Fruit fly (Drosophila melanogaster) whole organism: ENCODE results near the gene CG43407.

ENCODE experiments used
- CG8478 ChIP-seq: fragments of >200 bp; optimal IDR thresholded peaks from 2 replicates; lab custom pipeline; 2018; ENCODE audit warnings: inconsistent platforms
- Dll ChIP-seq: fragments of >200 bp; optimal IDR thresholded peaks from 2 replicates; lab custom pipeline; 2017
- EcR ChIP-seq, 2 experiments: fragments of >200 bp; optimal IDR thresholded peaks; 2 replicates each; lab custom pipeline; 2017; ENCODE audit warnings: missing biosample characterization in 2 of 2, missing genetic modification characterization in 2 of 2, missing genetic modification reagents in 2 of 2
- pan ChIP-seq: fragments of >200 bp; optimal IDR thresholded peaks from 2 replicates; lab custom pipeline; 2017
- psq ChIP-seq: fragments of >200 bp; optimal IDR thresholded peaks from 2 replicates; lab custom pipeline; 2017
- usp ChIP-seq: fragments of >200 bp; optimal IDR thresholded peaks from 2 replicates; lab custom pipeline; 2017; ENCODE audit warnings: missing biosample characterization, missing genetic modification characterization, mixed read lengths

Gene CG43407

dm6 chr3L:19048257-19048656, 4.9 kb downstream of the CG43407 start:
- no peak for TF ChIP-seq pan (lab: Kevin White, UChicago)
- no peak for TF ChIP-seq usp (GFP tag; lab: Kevin White, UChicago)
- no peak for TF ChIP-seq psq (lab: Kevin White, UChicago)
- TF ChIP-seq Dll: no peak
- no peak for TF ChIP-seq CG8478 (lab: Kevin White, UChicago)
- no peak for TF ChIP-seq EcR (GFP tag; optimal IDR thresholded peaks at IDR 0.05; lab: Kevin White, UChicago)

DNA sequence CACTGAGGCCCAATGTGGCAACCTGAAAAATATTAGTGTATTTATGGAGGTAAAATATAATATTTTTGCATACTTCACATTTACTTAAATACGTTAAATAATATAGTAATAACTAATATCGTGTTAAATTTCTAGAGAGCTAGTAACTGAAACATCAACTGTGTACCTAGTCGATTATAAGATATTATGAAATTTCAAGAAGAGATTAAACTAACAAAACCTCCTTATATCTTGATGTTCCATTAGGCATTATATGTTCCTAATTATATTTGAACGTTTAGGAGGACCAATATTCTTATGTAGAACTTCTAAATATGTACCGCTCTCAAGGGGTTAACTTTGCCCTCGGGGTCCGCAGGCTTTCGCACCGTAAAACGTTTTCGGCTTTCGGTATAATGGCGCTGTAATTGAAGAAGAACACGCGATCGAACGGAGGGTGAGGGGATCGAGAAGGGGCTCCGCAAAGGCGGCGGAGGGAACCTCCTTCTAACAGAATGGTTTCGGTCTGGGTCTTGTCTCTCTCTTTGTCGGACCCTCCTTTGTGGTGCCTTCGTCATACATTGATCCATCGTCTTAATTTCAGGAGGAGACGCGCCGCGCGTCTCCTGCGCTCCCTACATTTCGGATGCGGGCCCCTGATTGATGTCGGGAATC, 6.7 kb downstream of the CG43407 start:
- no peak for TF ChIP-seq pan (lab: Kevin White, UChicago)
- TF ChIP-seq usp (GFP tag; lab: Kevin White, UChicago): no peak
- peak; percentile 78 for TF ChIP-seq Dll

- TF ChIP-seq pan (lab: Kevin White, UChicago) (peak; percentile 70), CG8478 (lab: Kevin White, UChicago) (no peak), Dll (no peak), EcR (GFP tag; optimal IDR thresholded peaks at IDR 0.05; lab: Kevin White, UChicago) (no peak), usp (GFP tag; lab: Kevin White, UChicago) (no peak), psq (lab: Kevin White, UChicago) (no peak)
Measured at dm6 chr3L:19045299-19046025, 7.7 kb downstream of the CG43407 start, which contains the start of gene nkd. TSS of gene nkd (minus strand) at chr3L:19045449.

- TF ChIP-seq Dll (no peak), psq (lab: Kevin White, UChicago) (no peak), EcR (GFP tag; optimal IDR thresholded peaks at IDR 0.05; lab: Kevin White, UChicago) (no peak), CG8478 (lab: Kevin White, UChicago) (no peak), pan (lab: Kevin White, UChicago) (no peak), usp (GFP tag; lab: Kevin White, UChicago) (no peak)
Measured at dm6 chr3L:19044589-19045298, 8.4 kb downstream of the CG43407 start.

dm6 chr3L:19043464-19044034, 9.6 kb downstream of the CG43407 start:
- no peak for TF ChIP-seq usp (GFP tag; lab: Kevin White, UChicago)
- TF ChIP-seq EcR (GFP tag; optimal IDR thresholded peaks at IDR 0.05; lab: Kevin White, UChicago): no peak
- TF ChIP-seq Dll: no peak
- no peak for TF ChIP-seq psq (lab: Kevin White, UChicago)
- TF ChIP-seq pan (lab: Kevin White, UChicago): no peak

dm6 chr3L:19042501-19042900, 10.7 kb downstream of the CG43407 start:
- TF ChIP-seq CG8478 (lab: Kevin White, UChicago) (no peak), EcR (GFP tag; optimal IDR thresholded peaks at IDR 0.05; lab: Kevin White, UChicago) (no peak), usp (GFP tag; lab: Kevin White, UChicago) (no peak)

dm6 chr3L:19041665-19042385, 11.4 kb downstream of the CG43407 start:
- TF ChIP-seq psq (lab: Kevin White, UChicago): no peak
- no peak for TF ChIP-seq pan (lab: Kevin White, UChicago)
- no peak for TF ChIP-seq EcR (GFP tag; optimal IDR thresholded peaks at IDR 0.05; lab: Kevin White, UChicago)

DNA sequence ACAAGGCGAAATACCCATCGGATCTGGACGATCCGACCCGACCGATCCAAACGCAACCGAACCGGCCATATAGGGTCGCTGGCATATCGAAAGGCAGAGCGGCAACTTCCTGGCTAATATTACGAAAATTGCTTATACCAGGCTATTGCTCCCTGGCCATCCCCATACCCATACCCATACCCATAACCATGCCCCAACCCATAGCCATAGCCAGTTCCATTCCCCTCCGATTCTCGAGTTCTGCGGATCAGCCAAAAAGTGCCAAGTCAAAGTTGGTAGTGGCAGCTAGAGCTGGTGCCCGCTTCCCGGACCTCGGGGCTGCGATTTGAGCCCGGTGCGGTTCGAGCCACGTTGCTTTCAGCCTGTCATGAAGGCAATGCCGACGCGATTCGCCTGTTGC, 12.0 kb downstream of the CG43407 start:
- TF ChIP-seq CG8478 (lab: Kevin White, UChicago) (no peak), EcR (GFP tag; optimal IDR thresholded peaks at IDR 0.05; lab: Kevin White, UChicago) (peak in 1 of 2 experiments; percentile 88)

DNA sequence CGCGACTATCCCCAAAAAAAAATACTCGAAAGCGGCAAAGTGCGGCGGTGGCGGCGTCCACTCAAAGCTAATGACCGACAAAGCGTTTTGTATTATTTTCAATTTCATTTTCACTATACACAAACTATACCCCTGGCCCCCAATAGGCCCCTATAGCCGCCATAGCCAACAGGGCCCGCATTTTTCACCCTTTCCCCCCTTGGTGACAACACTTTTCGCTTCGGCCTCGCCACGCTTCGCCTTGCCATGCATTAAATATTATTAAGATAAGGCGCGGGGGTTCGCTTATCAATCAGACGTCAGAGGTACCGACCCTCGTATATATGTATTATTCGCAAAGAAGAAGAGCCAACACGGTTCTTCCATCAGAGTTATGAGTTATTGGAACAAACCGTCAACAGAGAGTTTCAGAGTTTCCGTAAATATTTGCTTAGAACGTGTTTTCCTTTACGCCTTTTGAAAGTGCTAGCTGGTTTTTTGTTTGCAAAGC, 13.0 kb downstream of the CG43407 start:
- no peak for TF ChIP-seq EcR (GFP tag; optimal IDR thresholded peaks at IDR 0.05; lab: Kevin White, UChicago)
- no peak for TF ChIP-seq Dll
- TF ChIP-seq pan (lab: Kevin White, UChicago): no peak
- TF ChIP-seq psq (lab: Kevin White, UChicago): no peak
- no peak for TF ChIP-seq CG8478 (lab: Kevin White, UChicago)
- TF ChIP-seq usp (GFP tag; lab: Kevin White, UChicago): no peak

dm6 chr3L:19037051-19037450, 16.1 kb downstream of the CG43407 start:
- TF ChIP-seq psq (lab: Kevin White, UChicago) (no peak), pan (lab: Kevin White, UChicago) (no peak), Dll (no peak), EcR (GFP tag; optimal IDR thresholded peaks at IDR 0.05; lab: Kevin White, UChicago) (no peak), usp (GFP tag; lab: Kevin White, UChicago) (no peak), CG8478 (lab: Kevin White, UChicago) (no peak)

dm6 chr3L:19036119-19036518, 17.1 kb downstream of the CG43407 start:
- TF ChIP-seq usp (GFP tag; lab: Kevin White, UChicago) (no peak), CG8478 (lab: Kevin White, UChicago) (no peak), pan (lab: Kevin White, UChicago) (no peak), psq (lab: Kevin White, UChicago) (no peak), Dll (no peak), EcR (GFP tag; optimal IDR thresholded peaks at IDR 0.05; lab: Kevin White, UChicago) (no peak)
